Fruit fly (Drosophila melanogaster): ENCODE data around the gene Myc.
A peak's percentile ranks its signal among the peaks of the same experiment; 100 is the strongest.

The Myc gene

dm6 chrX:3378490-3379091 is 5.6 kb downstream of the Myc start (continued):
- TF ChIP-seq Rfx (GFP tag; IDR thresholded peaks at IDR 0.05), result 0 out of 2 replicates have a peak, but pooled peaks have one; percentile 34
- peak; percentile 60 for TF ChIP-seq Adf1 (GFP tag; IDR thresholded peaks at IDR 0.05)
- no peak for TF ChIP-seq CG2120 (GFP tag; optimal IDR thresholded peaks at IDR 0.05)
- TF ChIP-seq cas (GFP tag; IDR thresholded peaks at IDR 0.05), result no peak
- TF ChIP-seq Atf6 (GFP tag; IDR thresholded peaks at IDR 0.05), result peak; percentile 37; the same call in 1 of the 2 replicates
- no peak for TF ChIP-seq gem (tag; optimal IDR thresholded peaks at IDR 0.05)
- TF ChIP-seq CG16863 (GFP tag; optimal IDR thresholded peaks at IDR 0.05), result no peak
- no peak for TF ChIP-seq sqz (GFP tag; optimal IDR thresholded peaks at IDR 0.05)

- TF ChIP-seq unpg (GFP tag; optimal IDR thresholded peaks at IDR 0.05), result no peak
- TF ChIP-seq sd (tag; optimal IDR thresholded peaks at IDR 0.05), result peak; percentile 13
- TF ChIP-seq Hr51 (GFP tag; optimal IDR thresholded peaks at IDR 0.05), result peak in 1 of 2 experiments; percentile 18
- TF ChIP-seq CG13624 (GFP tag; optimal IDR thresholded peaks at IDR 0.05), result peak; percentile 55
- TF ChIP-seq chinmo (GFP tag; IDR thresholded peaks at IDR 0.05; ENCODE audit: partially characterized antibody), result peak; percentile 75; the same call in 3 of the 4 replicates
- TF ChIP-seq Eip74EF (GFP tag; optimal IDR thresholded peaks at IDR 0.05), result no peak
- TF ChIP-seq HLH4C (GFP tag; IDR thresholded peaks at IDR 0.05; ENCODE audit: partially characterized antibody), result no peak
- no peak for TF ChIP-seq peb (GFP tag; IDR thresholded peaks at IDR 0.05)
- TF ChIP-seq Med (GFP tag), result peak; percentile 76
- TF ChIP-seq Trl (optimal IDR thresholded peaks at IDR 0.05), result peak in 1 of 2 experiments; percentile 44
- no peak for TF ChIP-seq Trl (GFP tag; optimal IDR thresholded peaks at IDR 0.05)
- no peak for TF ChIP-seq CG8089 (GFP tag; optimal IDR thresholded peaks at IDR 0.05)
- TF ChIP-seq scrt (GFP tag; optimal IDR thresholded peaks at IDR 0.05), result peak; percentile 45
- TF ChIP-seq CG11504 (tag; optimal IDR thresholded peaks at IDR 0.05), result peak; percentile 96
- TF ChIP-seq CG34376 (GFP tag; optimal IDR thresholded peaks at IDR 0.05), result peak; percentile 26
- TF ChIP-seq CG4730 (GFP tag; IDR thresholded peaks at IDR 0.05), result no peak
- TF ChIP-seq ERR (GFP tag; optimal IDR thresholded peaks at IDR 0.05), result peak; percentile 5
- TF ChIP-seq dmrt99B (tag; optimal IDR thresholded peaks at IDR 0.05), result no peak
- peak; percentile 36 for TF ChIP-seq Hey (tag; optimal IDR thresholded peaks at IDR 0.05)
- peak; percentile 67 for TF ChIP-seq rib (GFP tag; IDR thresholded peaks at IDR 0.05)
- peak; percentile 91 for TF ChIP-seq cwo (GFP tag; optimal IDR thresholded peaks at IDR 0.05)
- no peak for TF ChIP-seq h (optimal IDR thresholded peaks at IDR 0.05)
- peak; percentile 85 for TF ChIP-seq Adf1 (GFP tag; IDR thresholded peaks at IDR 0.05)
- TF ChIP-seq aop (GFP tag; IDR thresholded peaks at IDR 0.05), result no peak
- TF ChIP-seq abd-A (tag; optimal IDR thresholded peaks at IDR 0.05), result peak; percentile 95
- TF ChIP-seq CG9727 (GFP tag; optimal IDR thresholded peaks at IDR 0.05), result peak; percentile 33
- TF ChIP-seq exex (tag; optimal IDR thresholded peaks at IDR 0.05), result peak; percentile 32
- TF ChIP-seq ftz-f1 (GFP tag; optimal IDR thresholded peaks at IDR 0.05), result peak; percentile 91
- no peak for TF ChIP-seq CG1024 (GFP tag; IDR thresholded peaks at IDR 0.05)
- peak; percentile 89 for TF ChIP-seq sqz (GFP tag; optimal IDR thresholded peaks at IDR 0.05)
- TF ChIP-seq repo (GFP tag; optimal IDR thresholded peaks at IDR 0.05), result no peak
- TF ChIP-seq CG13894 (tag; optimal IDR thresholded peaks at IDR 0.05), result peak; percentile 44
- TF ChIP-seq jing (GFP tag; optimal IDR thresholded peaks at IDR 0.05), result no peak
Measured at dm6 chrX:3379364-3379983, 6.5 kb downstream of the Myc start.
